Worm (Caenorhabditis elegans): ENCODE measurements around the gene droe-8.

Gene droe-8

ce11 chrV:8769154-8769553 lies 42.8 kb downstream of the droe-8 start (continued):
- TF ChIP-seq tag-97 (GFP tag; IDR thresholded peaks at IDR 0.05) (no peak), zip-11 (GFP tag; IDR thresholded peaks at IDR 0.05) (no peak), T26A8.4 (GFP tag; IDR thresholded peaks at IDR 0.05) (no peak), unc-62 (GFP tag; optimal IDR thresholded peaks at IDR 0.05 in 1 of 2) (no peak), unc-62 (tag; optimal IDR thresholded peaks at IDR 0.05) (no peak), unc-39 (tag; optimal IDR thresholded peaks at IDR 0.05) (no peak), pqm-1 (tag; optimal IDR thresholded peaks at IDR 0.05) (peak; percentile 74), tra-1 (GFP tag; IDR thresholded peaks at IDR 0.05) (peak; percentile 86), D1046.2 (GFP tag; IDR thresholded peaks at IDR 0.05) (no peak), daf-12 (tag; optimal IDR thresholded peaks at IDR 0.05) (no peak), jun-1 (tag; optimal IDR thresholded peaks at IDR 0.05) (no peak), madf-9 (GFP tag; conservative IDR thresholded peaks at IDR 0.05) (no peak), egl-43 (GFP tag; IDR thresholded peaks at IDR 0.05) (no peak), gei-8 (GFP tag; optimal IDR thresholded peaks at IDR 0.05) (no peak), lin-39 (tag; optimal IDR thresholded peaks at IDR 0.05) (no peak), Y48G9A.11 (GFP tag; IDR thresholded peaks at IDR 0.05) (no peak), ceh-82 (tag; optimal IDR thresholded peaks at IDR 0.05) (no peak), ZK337.2 (GFP tag; IDR thresholded peaks at IDR 0.05) (no peak), zip-2 (tag; optimal IDR thresholded peaks at IDR 0.05) (no peak), lim-7 (GFP tag; IDR thresholded peaks at IDR 0.05) (no peak), mxl-3 (GFP tag; optimal IDR thresholded peaks at IDR 0.05) (peak; percentile 42), nhr-102 (tag; optimal IDR thresholded peaks at IDR 0.05) (peak; percentile 54), ces-1 (GFP tag; optimal IDR thresholded peaks at IDR 0.05) (no peak), fos-1 (tag; optimal IDR thresholded peaks at IDR 0.05) (no peak), vab-7 (GFP tag; IDR thresholded peaks at IDR 0.05) (no peak), set-16 (GFP tag; IDR thresholded peaks at IDR 0.05) (no peak), snpc-1.2 (GFP tag; IDR thresholded peaks at IDR 0.05) (no peak), nhr-25 (tag; optimal IDR thresholded peaks at IDR 0.05; ENCODE audit: borderline replicate concordance, insufficient read depth) (no peak), ztf-11 (tag; optimal IDR thresholded peaks at IDR 0.05) (no peak), ceh-28 (tag; optimal IDR thresholded peaks at IDR 0.05) (no peak), ztf-7 (tag; optimal IDR thresholded peaks at IDR 0.05) (no peak), ceh-20 (GFP tag; IDR thresholded peaks at IDR 0.05) (no peak), daf-19 (GFP tag; conservative IDR thresholded peaks at IDR 0.05) (no peak), nhr-77 (tag; optimal IDR thresholded peaks at IDR 0.05) (peak; percentile 76), aha-1 (tag) (peak; percentile 66), Y75B8A.6 (GFP tag; IDR thresholded peaks at IDR 0.05) (no peak), lin-38 (GFP tag; IDR thresholded peaks at IDR 0.05) (no peak), cey-2 (tag; optimal IDR thresholded peaks at IDR 0.05; ENCODE audit: borderline replicate concordance, insufficient read depth) (no peak), aly-2 (tag; optimal IDR thresholded peaks at IDR 0.05) (no peak), ceh-44 (GFP tag; IDR thresholded peaks at IDR 0.05) (no peak), hlh-11 (tag; optimal IDR thresholded peaks at IDR 0.05) (peak; percentile 84), dmd-6 (GFP tag; IDR thresholded peaks at IDR 0.05) (peak; percentile 95), dpl-1 (GFP tag; optimal IDR thresholded peaks at IDR 0.05) (no peak), lin-13 (GFP tag; optimal IDR thresholded peaks at IDR 0.05) (no peak), hmg-1.1 (GFP tag; IDR thresholded peaks at IDR 0.05) (no peak), ama-1 (optimal IDR thresholded peaks at IDR 0.05) (no peak), Y105C5A.15 (GFP tag; IDR thresholded peaks at IDR 0.05) (no peak), F10B5.3 (tag; optimal IDR thresholded peaks at IDR 0.05) (no peak), nhr-11 (tag; optimal IDR thresholded peaks at IDR 0.05) (no peak), ctbp-1 (GFP tag; IDR thresholded peaks at IDR 0.05) (no peak), ZK546.5 (tag; optimal IDR thresholded peaks at IDR 0.05) (no peak), mes-2 (tag; optimal IDR thresholded peaks at IDR 0.05; ENCODE audit: poor library complexity, severe bottlenecking) (no peak), mdt-29 (GFP tag; IDR thresholded peaks at IDR 0.05) (no peak), nhr-48 (tag; optimal IDR thresholded peaks at IDR 0.05) (peak; percentile 22)

All from whole organism, L4 larva.